Worm (Caenorhabditis elegans) whole organism, late embryonic: ENCODE results near the gene srw-3.
"Not testable (repeated sequence)": the region's sequence is repeated elsewhere in the genome, so short reads cannot be mapped to it uniquely, and the experiment has no call there.

ENCODE experiments used
- F13H6.1 ChIP-seq: sonication (generic microtip); optimal IDR thresholded peaks from 2 replicates; lab custom pipeline; 2016; ENCODE audit warnings: missing genetic modification characterization, missing compliant biosample characterization
- ama-1 ChIP-seq: fragments of 150-350 bp; optimal IDR thresholded peaks from 2 replicates; lab custom pipeline; 2014
- elt-2 ChIP-seq: sonication (generic microtip); optimal IDR thresholded peaks from 2 replicates; lab custom pipeline; 2016; ENCODE audit warnings: missing genetic modification reagents, missing genetic modification characterization, missing compliant biosample characterization
- ets-4 ChIP-seq: sonication (generic microtip); optimal IDR thresholded peaks from 2 replicates; lab custom pipeline; 2016; ENCODE audit warnings: missing genetic modification characterization, missing compliant biosample characterization
- fkh-10 ChIP-seq: fragments of 150-350 bp; optimal IDR thresholded peaks from 2 replicates; lab custom pipeline; 2014; ENCODE audit warnings: missing biosample characterization, missing genetic modification reagents, missing genetic modification characterization
- hlh-13 ChIP-seq: fragments of 200-800 bp; sonication (Bioruptor generic); optimal IDR thresholded peaks from 2 replicates; lab custom pipeline; 2018; ENCODE audit warnings: mild to moderate bottlenecking, missing genetic modification characterization, missing compliant biosample characterization
- hlh-30 ChIP-seq: sonication (generic microtip); optimal IDR thresholded peaks from 2 replicates; lab custom pipeline; 2017; ENCODE audit warnings: antibody characterized with exemption, missing genetic modification characterization, missing compliant biosample characterization; ENCODE audit not compliant: insufficient read depth
- hlh-6 ChIP-seq: sonication (generic microtip); optimal IDR thresholded peaks from 2 replicates; lab custom pipeline; 2016; ENCODE audit warnings: missing genotype, missing genetic modification characterization, missing compliant biosample characterization
- mec-3 ChIP-seq: sonication (generic microtip); optimal IDR thresholded peaks from 2 replicates; lab custom pipeline; 2016; ENCODE audit warnings: borderline replicate concordance, missing genetic modification characterization, missing compliant biosample characterization
- nhr-11 ChIP-seq: fragments of 150-350 bp; optimal IDR thresholded peaks from 2 replicates; lab custom pipeline; 2014; ENCODE audit warnings: missing biosample characterization, missing genetic modification characterization
- pqm-1 ChIP-seq: sonication (generic microtip); optimal IDR thresholded peaks from 2 replicates; lab custom pipeline; 2016; ENCODE audit warnings: missing genetic modification characterization, missing compliant biosample characterization
- pros-1 ChIP-seq: fragments of 150-350 bp; optimal IDR thresholded peaks from 2 replicates; lab custom pipeline; 2014; ENCODE audit warnings: missing biosample characterization, missing genetic modification reagents, missing genetic modification characterization
- syd-9 ChIP-seq: sonication (generic microtip); optimal IDR thresholded peaks from 2 replicates; lab custom pipeline; 2016; ENCODE audit warnings: mild to moderate bottlenecking, missing genetic modification characterization, moderate library complexity, missing compliant biosample characterization
- zip-5 ChIP-seq: sonication (generic microtip); optimal IDR thresholded peaks from 2 replicates; lab custom pipeline; 2016; ENCODE audit warnings: missing genetic modification characterization, missing compliant biosample characterization

DNA sequence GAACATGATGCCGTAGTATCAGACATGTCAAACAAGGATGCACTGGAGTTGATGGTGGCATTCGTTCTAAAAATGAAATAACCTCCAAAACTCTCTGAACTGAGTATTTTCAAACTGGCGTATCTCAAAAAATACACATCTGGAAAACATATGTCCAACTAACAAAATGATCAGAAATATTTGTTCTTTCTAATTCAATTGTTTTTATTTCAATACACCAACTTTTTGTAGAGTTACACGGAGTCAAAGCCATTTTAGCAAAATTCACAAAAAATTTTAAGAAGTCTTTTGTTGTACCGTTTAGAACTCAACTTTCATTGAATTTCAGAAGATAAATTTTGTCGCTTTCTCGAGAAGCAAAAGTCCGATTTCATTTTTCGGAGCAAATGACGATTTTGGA, 1.9 kb upstream of the srw-3 start, which contains the start of gene srsx-40:
- not testable (repeated sequence) for TF ChIP-seq elt-2 (tag; lab: Kevin White, UChicago); hlh-30 (tag; lab: Kevin White, UChicago); pros-1 (tag; lab: Kevin White, UChicago); zip-5 (tag; lab: Kevin White, UChicago); mec-3 (tag; lab: Kevin White, UChicago); hlh-13 (GFP tag; lab: Kevin White, UChicago); fkh-10 (GFP tag; lab: Kevin White, UChicago); pqm-1; nhr-11; ama-1; syd-9; hlh-6 (tag; lab: Kevin White, UChicago); ets-4 (tag; lab: Kevin White, UChicago); F13H6.1 (tag; lab: Kevin White, UChicago)
